Worm (Caenorhabditis elegans): ENCODE measurements around the gene rab-6.2.
"Not testable (repeated sequence)": the region's sequence is repeated elsewhere in the genome, so short reads cannot be mapped to it uniquely, and the experiment has no call there.

The rab-6.2 gene

ce11 chrX:17233248-17233647 is 11.0 kb downstream of the rab-6.2 start:
- TF ChIP-seq tbp1 (GFP tag; optimal IDR thresholded peaks at IDR 0.05) (peak; percentile 29), rpc-1 (tag; optimal IDR thresholded peaks at IDR 0.05) (peak; percentile 53), lin-26 (GFP tag; IDR thresholded peaks at IDR 0.05) (peak; percentile 61; the same call in 1 of the 2 replicates), hmg-1.2 (GFP tag; IDR thresholded peaks at IDR 0.05) (peak; percentile 71)
- not testable (repeated sequence) for TF ChIP-seq rpc-1 (optimal IDR thresholded peaks at IDR 0.05)

DNA sequence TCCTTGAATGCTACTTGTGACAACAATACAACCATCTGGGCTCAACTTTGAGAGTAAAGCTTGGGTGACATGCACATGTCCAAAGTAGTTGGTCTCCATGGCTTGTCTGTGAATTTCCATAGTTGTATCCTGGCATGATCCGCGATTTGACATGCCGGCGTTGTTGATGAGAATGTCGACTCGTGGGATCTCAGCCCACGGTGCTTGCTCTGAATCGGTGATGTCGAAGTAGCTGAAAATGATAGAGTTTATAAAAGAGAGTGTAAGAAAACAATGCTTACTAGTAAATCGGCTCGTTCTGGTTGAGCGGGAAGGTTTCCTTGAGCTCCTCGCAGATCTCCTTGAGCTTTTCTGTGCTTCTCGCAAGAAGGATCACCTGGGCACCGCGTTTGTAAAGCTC is 12.7 kb downstream of the rab-6.2 start:
- TF ChIP-seq pbrm-1 (GFP tag; IDR thresholded peaks at IDR 0.05) (no peak), lag-1 (GFP tag; IDR thresholded peaks at IDR 0.05) (no peak), ztf-28 (GFP tag; IDR thresholded peaks at IDR 0.05) (no peak), repo-1 (tag; optimal IDR thresholded peaks at IDR 0.05) (no peak), tbp1 (GFP tag; optimal IDR thresholded peaks at IDR 0.05) (no peak), B0336.3 (GFP tag; IDR thresholded peaks at IDR 0.05) (no peak), Y56A3A.18 (GFP tag; IDR thresholded peaks at IDR 0.05) (no peak), hmg-1.2 (GFP tag; IDR thresholded peaks at IDR 0.05) (no peak), mcd-1 (GFP tag; IDR thresholded peaks at IDR 0.05) (no peak), zim-3 (tag; optimal IDR thresholded peaks at IDR 0.05) (no peak), lin-26 (GFP tag; IDR thresholded peaks at IDR 0.05) (no peak), sdz-38 (tag; optimal IDR thresholded peaks at IDR 0.05) (no peak), attf-6 (GFP tag; IDR thresholded peaks at IDR 0.05) (no peak)

- TF ChIP-seq madf-3 (GFP tag; IDR thresholded peaks at IDR 0.05): no peak
- peak; percentile 27 for TF ChIP-seq pha-4 (tag; optimal IDR thresholded peaks at IDR 0.05)
- peak; percentile 27 for TF ChIP-seq nhr-80 (tag; optimal IDR thresholded peaks at IDR 0.05)
Measured at ce11 chrX:17235749-17236561, 13.7 kb downstream of the rab-6.2 start, which contains the start of gene dhs-30. Gene dhs-30, minus strand, starts transcription at chrX:17235838.

DNA sequence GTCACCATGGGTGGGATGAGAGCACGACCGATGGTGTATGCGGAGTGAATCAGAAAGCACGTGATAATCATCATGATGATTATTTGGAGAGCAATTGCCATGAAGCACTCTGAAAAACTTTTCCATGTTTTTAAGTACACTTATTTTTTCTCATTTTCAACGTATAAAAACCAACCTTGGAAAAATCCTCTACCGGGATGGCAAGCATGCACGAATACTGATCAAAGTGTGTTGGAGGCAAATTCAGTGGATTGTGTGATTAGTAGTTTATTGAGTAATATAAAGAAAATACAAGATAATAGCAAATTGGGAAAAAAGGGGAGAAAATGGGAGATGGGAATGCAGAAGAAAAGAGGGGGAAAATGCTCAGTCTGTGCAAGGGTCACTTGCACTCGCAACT is 15.2 kb downstream of the rab-6.2 start, which contains the start of gene T25G12.11:
T25G12.11 (minus strand) TSS at position 101 of the 400 bp plus-strand sequence.
- TF ChIP-seq tbx-9 (tag; optimal IDR thresholded peaks at IDR 0.05; ENCODE audit: borderline replicate concordance) (no peak), ceh-40 (GFP tag; IDR thresholded peaks at IDR 0.05) (no peak), fkh-3 (tag; optimal IDR thresholded peaks at IDR 0.05) (no peak), snpc-1.1 (tag; optimal IDR thresholded peaks at IDR 0.05; ENCODE audit: insufficient read depth) (no peak), tbp1 (GFP tag; optimal IDR thresholded peaks at IDR 0.05) (no peak), ceh-27 (GFP tag; optimal IDR thresholded peaks at IDR 0.05) (no peak), bed-1 (GFP tag; IDR thresholded peaks at IDR 0.05) (no peak), rec-8 (tag; optimal IDR thresholded peaks at IDR 0.05) (no peak), hlh-12 (tag; optimal IDR thresholded peaks at IDR 0.05) (no peak), T26A5.8 (tag; optimal IDR thresholded peaks at IDR 0.05) (no peak), chd-7 (tag; optimal IDR thresholded peaks at IDR 0.05) (no peak), egl-18 (GFP tag; IDR thresholded peaks at IDR 0.05) (no peak)

DNA sequence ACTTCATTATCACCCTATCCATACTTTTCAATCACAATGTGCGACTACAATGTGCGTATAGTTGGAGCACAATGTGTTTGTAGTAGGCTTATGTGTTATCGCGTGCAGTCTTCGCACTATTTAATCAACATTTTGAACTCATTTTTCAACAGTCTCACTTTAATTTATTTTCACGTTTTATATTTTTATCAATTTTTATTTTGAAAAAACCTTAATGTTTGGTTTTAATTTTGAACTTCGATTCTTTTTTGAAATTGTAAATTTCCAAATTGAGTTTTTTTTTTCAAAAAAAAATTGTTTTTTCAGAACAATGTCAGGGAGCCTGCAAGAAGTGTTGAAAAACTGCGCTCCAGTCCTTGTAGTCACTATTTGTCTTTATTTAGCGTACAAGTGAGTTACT is 20.8 kb downstream of the rab-6.2 start, which contains the start of gene T25G12.13:
T25G12.13 (plus strand) TSS at position 301 of the 400 bp plus-strand sequence.
- TF ChIP-seq cebp-1 (GFP tag; IDR thresholded peaks at IDR 0.05) (no peak), cebp-1 (tag; optimal IDR thresholded peaks at IDR 0.05) (no peak), lin-54 (GFP tag; optimal IDR thresholded peaks at IDR 0.05) (no peak), snpc-4 (GFP tag; optimal IDR thresholded peaks at IDR 0.05) (no peak), snpc-4 (tag; optimal IDR thresholded peaks at IDR 0.05) (no peak), lsy-27 (tag; optimal IDR thresholded peaks at IDR 0.05; ENCODE audit: borderline replicate concordance, insufficient read depth) (no peak), F10E7.11 (tag; optimal IDR thresholded peaks at IDR 0.05) (no peak), Y53G8AR.9 (GFP tag; conservative IDR thresholded peaks at IDR 0.05) (no peak), Y79H2A.3 (GFP tag; conservative IDR thresholded peaks at IDR 0.05) (no peak), ztf-26 (tag; optimal IDR thresholded peaks at IDR 0.05) (no peak), ets-4 (GFP tag; optimal IDR thresholded peaks at IDR 0.05) (no peak), bed-1 (GFP tag; IDR thresholded peaks at IDR 0.05) (no peak), F57C9.4 (tag; optimal IDR thresholded peaks at IDR 0.05) (no peak)

All from whole organism, young adult.